Worm (Caenorhabditis elegans) whole organism, early embryonic: Measurements from ENCODE around the gene szy-2.

ENCODE experiments used
- B0310.2 ChIP-seq: sonication (generic microtip); optimal IDR thresholded peaks from 2 replicates; lab custom pipeline; 2016; ENCODE audit warnings: mild to moderate bottlenecking, missing genetic modification characterization, missing compliant biosample characterization
- F13C5.2 ChIP-seq: sonication (generic microtip); optimal IDR thresholded peaks from 2 replicates; lab custom pipeline; 2017; ENCODE audit warnings: mild to moderate bottlenecking, missing genetic modification characterization, inconsistent platforms, missing compliant biosample characterization
- aly-1 ChIP-seq: sonication (generic microtip); optimal IDR thresholded peaks from 2 replicates; lab custom pipeline; 2016; ENCODE audit warnings: missing genetic modification characterization, missing compliant biosample characterization
- ama-1 ChIP-seq: fragments of 150-350 bp; optimal IDR thresholded peaks from 2 replicates; lab custom pipeline; 2014
- ceh-13 ChIP-seq: fragments of 200-800 bp; sonication (Bioruptor generic); optimal IDR thresholded peaks from 2 replicates; lab custom pipeline; 2018; ENCODE audit warnings: mild to moderate bottlenecking, missing genetic modification characterization, missing compliant biosample characterization
- ceh-36 ChIP-seq: sonication (generic microtip); optimal IDR thresholded peaks from 2 replicates; lab custom pipeline; 2016; ENCODE audit warnings: missing genetic modification characterization, inconsistent platforms, missing compliant biosample characterization
- ets-7 ChIP-seq: sonication (generic microtip); optimal IDR thresholded peaks from 2 replicates; lab custom pipeline; 2016; ENCODE audit warnings: missing genotype, missing genetic modification characterization, missing compliant biosample characterization
- flt-1 ChIP-seq: fragments of 200-800 bp; sonication (Bioruptor generic); IDR thresholded peaks from 2 replicates; pipeline ENCODE4 v1.3.6; 2022; ENCODE audit warnings: missing genetic modification characterization, missing compliant biosample characterization
- hmbx-1 ChIP-seq: sonication (generic microtip); optimal IDR thresholded peaks from 2 replicates; lab custom pipeline; 2016; ENCODE audit warnings: mild to moderate bottlenecking, missing genetic modification characterization, missing compliant biosample characterization
- hmg-4 ChIP-seq: fragments of 200-800 bp; sonication (Bioruptor generic); optimal IDR thresholded peaks from 2 replicates; lab custom pipeline; 2018; ENCODE audit warnings: mild to moderate bottlenecking, missing genetic modification characterization, missing compliant biosample characterization
- hnd-1 ChIP-seq: sonication (generic microtip); optimal IDR thresholded peaks from 2 replicates; lab custom pipeline; 2016; ENCODE audit warnings: missing genetic modification characterization, missing compliant biosample characterization
- pes-1 ChIP-seq: fragments of 200-800 bp; sonication (Bioruptor generic); IDR thresholded peaks from 2 replicates; pipeline ENCODE4 v1.3.6; 2022; ENCODE audit warnings: missing genetic modification reagents, missing genetic modification characterization, missing compliant biosample characterization
- scrt-1 ChIP-seq: fragments of 200-800 bp; sonication (Bioruptor generic); IDR thresholded peaks from 2 replicates; pipeline ENCODE4 v1.3.6; 2022; ENCODE audit warnings: missing genetic modification characterization, missing compliant biosample characterization
- sea-1 ChIP-seq: fragments of 200-800 bp; sonication (Bioruptor generic); conservative IDR thresholded peaks from 2 replicates; pipeline ENCODE4 v1.3.6; 2022; ENCODE audit warnings: missing genetic modification characterization, missing compliant biosample characterization
- tbx-11 ChIP-seq: fragments of 200-800 bp; sonication (Bioruptor generic); IDR thresholded peaks from 2 replicates; pipeline ENCODE4 v1.3.6; 2022; ENCODE audit warnings: missing genetic modification characterization, missing compliant biosample characterization
- tbx-37 ChIP-seq: fragments of 200-800 bp; sonication (Bioruptor generic); conservative IDR thresholded peaks from 2 replicates; pipeline ENCODE4 v1.3.6; 2022; ENCODE audit warnings: missing genetic modification reagents, missing genetic modification characterization, missing compliant biosample characterization
- tra-4 ChIP-seq: sonication (generic microtip); optimal IDR thresholded peaks from 2 replicates; lab custom pipeline; 2017; ENCODE audit warnings: missing genetic modification characterization, missing compliant biosample characterization

The szy-2 gene

DNA sequence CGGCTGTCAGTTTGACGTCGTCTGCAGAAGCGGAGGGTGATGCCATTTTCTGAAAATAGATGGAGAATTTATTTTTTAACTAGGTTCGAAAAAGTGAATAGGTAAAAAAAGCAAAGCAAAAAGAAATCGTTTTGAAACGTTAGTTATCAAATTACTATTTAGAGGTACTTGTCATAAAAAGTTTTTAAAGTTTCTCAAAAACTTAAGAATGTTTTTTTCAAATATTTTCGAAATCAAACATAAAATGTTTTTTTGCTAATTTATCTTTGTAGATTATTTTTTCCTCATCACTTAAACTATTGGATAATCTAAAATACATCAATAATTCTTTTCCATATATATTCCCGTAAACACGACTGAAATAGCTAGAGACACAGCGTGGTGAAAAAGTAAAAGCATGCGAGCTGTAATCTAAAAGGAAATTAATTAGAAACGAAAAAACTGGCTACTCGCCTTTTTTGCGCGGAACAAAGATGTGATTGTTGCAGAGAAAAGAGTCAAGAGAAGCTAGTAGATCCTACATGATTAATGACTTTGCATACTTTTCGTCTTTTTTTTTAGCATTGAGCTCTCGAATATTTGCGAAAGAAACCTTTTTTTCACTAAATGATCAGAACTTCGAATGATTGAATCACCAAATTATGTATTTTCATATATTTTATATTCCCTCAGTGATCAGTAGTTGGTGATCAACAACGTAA lies at the start of gene szy-2:
Gene szy-2, minus strand, starts transcription at position 51 of the 701 bp plus-strand sequence.
- no peak for TF ChIP-seq ceh-13 (GFP tag; lab: Kevin White, UChicago)
- TF ChIP-seq hnd-1 (tag; lab: Kevin White, UChicago): no peak
- no peak for TF ChIP-seq sea-1
- no peak for TF ChIP-seq ama-1 (lab: Kevin White, UChicago)
- no peak for TF ChIP-seq B0310.2 (tag; lab: Kevin White, UChicago)
- TF ChIP-seq hmg-4 (GFP tag; lab: Kevin White, UChicago): no peak
- TF ChIP-seq hmbx-1 (tag; lab: Kevin White, UChicago): no peak
- TF ChIP-seq ets-7 (tag; lab: Kevin White, UChicago): no peak
- no peak for TF ChIP-seq flt-1
- no peak for TF ChIP-seq aly-1 (tag; lab: Kevin White, UChicago)
- no peak for TF ChIP-seq scrt-1 (GFP tag; lab: Robert Waterston, UW)
- TF ChIP-seq ceh-36 (tag; lab: Kevin White, UChicago): no peak
- no peak for TF ChIP-seq pes-1 (GFP tag; lab: Robert Waterston, UW)
- no peak for TF ChIP-seq tbx-11 (GFP tag; lab: Robert Waterston, UW)
- TF ChIP-seq F13C5.2 (tag; lab: Kevin White, UChicago): no peak

DNA sequence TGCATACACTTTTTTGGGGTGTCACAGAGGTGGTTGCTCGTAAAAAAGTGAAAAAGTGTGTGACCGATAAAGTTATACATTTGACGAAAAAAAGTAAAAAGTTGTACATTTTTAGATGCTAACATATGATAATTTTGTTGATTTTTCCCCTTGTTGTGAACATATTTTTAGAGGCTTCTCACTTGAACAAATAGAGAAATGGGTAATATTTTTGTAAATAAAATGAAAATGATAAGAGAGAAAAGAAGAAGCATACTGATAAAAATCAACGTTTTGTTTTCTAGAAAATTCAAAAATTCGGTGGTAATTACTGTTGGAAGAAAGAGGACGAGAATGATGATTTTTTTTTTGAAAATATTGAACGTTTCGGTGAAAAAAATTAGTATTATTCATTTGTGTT lies 49.2 kb upstream of the szy-2 start:
- TF ChIP-seq F13C5.2 (tag; lab: Kevin White, UChicago): no peak
- TF ChIP-seq pes-1 (GFP tag; lab: Robert Waterston, UW): no peak
- no peak for TF ChIP-seq tbx-37 (GFP tag; lab: Robert Waterston, UW)
- TF ChIP-seq sea-1: no peak
- no peak for TF ChIP-seq hmbx-1 (tag; lab: Kevin White, UChicago)
- TF ChIP-seq ama-1 (lab: Kevin White, UChicago): no peak
- TF ChIP-seq hnd-1 (tag; lab: Kevin White, UChicago): no peak
- no peak for TF ChIP-seq ceh-36 (tag; lab: Kevin White, UChicago)
- TF ChIP-seq tbx-11 (GFP tag; lab: Robert Waterston, UW): no peak
- TF ChIP-seq B0310.2 (tag; lab: Kevin White, UChicago): no peak
- no peak for TF ChIP-seq hmg-4 (GFP tag; lab: Kevin White, UChicago)
- TF ChIP-seq scrt-1 (GFP tag; lab: Robert Waterston, UW): no peak
- no peak for TF ChIP-seq flt-1
- no peak for TF ChIP-seq tra-4
- no peak for TF ChIP-seq ets-7 (tag; lab: Kevin White, UChicago)
- no peak for TF ChIP-seq aly-1 (tag; lab: Kevin White, UChicago)
- TF ChIP-seq ceh-13 (GFP tag; lab: Kevin White, UChicago): no peak

DNA sequence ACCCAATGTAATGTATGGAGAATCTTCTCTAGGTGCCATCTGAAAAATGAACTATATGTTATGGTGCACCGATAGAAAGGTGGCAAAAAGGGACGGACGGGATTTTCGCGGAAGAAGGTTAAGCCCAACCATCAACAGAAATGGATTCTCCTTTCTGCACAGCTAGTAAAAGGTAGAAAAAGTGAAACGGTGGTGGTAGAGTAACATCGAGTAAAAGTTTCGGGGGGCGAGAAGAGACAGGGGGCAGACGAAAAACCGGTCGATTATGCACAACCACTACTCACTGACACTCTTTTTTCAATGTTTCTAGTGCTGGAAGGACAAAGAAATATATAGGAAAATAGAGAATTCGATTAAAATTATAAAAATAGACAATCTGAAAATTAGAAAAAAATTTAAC lies 48.5 kb upstream of the szy-2 start:
- TF ChIP-seq hmbx-1 (tag; lab: Kevin White, UChicago): no peak
- TF ChIP-seq ceh-13 (GFP tag; lab: Kevin White, UChicago): no peak
- TF ChIP-seq ceh-36 (tag; lab: Kevin White, UChicago): no peak
- no peak for TF ChIP-seq ama-1 (lab: Kevin White, UChicago)
- TF ChIP-seq scrt-1 (GFP tag; lab: Robert Waterston, UW): no peak
- TF ChIP-seq flt-1: no peak
- TF ChIP-seq hnd-1 (tag; lab: Kevin White, UChicago): no peak

DNA sequence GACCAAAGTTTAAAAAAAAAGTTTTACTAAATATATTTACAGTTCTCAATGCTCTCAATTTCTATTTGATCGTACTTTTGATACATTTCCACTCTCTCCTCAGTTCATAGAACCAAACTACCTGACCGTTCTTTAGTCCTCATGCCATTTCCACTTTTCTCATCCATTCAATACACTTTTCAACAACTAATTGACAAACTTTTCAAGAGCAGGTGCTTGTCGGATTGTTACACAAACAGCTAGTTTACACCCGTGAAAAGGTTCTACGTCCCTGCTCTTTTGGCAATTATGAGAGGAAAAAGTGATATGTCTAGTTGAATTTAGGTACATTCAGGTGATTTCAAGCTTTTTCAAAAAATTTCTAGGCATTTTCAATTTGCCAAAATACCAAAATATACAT lies 46.8 kb upstream of the szy-2 start:
- TF ChIP-seq flt-1 (no peak), ets-7 (tag; lab: Kevin White, UChicago) (no peak), hmbx-1 (tag; lab: Kevin White, UChicago) (no peak), tbx-37 (GFP tag; lab: Robert Waterston, UW) (no peak), tra-4 (no peak), ceh-13 (GFP tag; lab: Kevin White, UChicago) (no peak), F13C5.2 (tag; lab: Kevin White, UChicago) (no peak), hnd-1 (tag; lab: Kevin White, UChicago) (no peak), hmg-4 (GFP tag; lab: Kevin White, UChicago) (no peak), ceh-36 (tag; lab: Kevin White, UChicago) (no peak)

DNA sequence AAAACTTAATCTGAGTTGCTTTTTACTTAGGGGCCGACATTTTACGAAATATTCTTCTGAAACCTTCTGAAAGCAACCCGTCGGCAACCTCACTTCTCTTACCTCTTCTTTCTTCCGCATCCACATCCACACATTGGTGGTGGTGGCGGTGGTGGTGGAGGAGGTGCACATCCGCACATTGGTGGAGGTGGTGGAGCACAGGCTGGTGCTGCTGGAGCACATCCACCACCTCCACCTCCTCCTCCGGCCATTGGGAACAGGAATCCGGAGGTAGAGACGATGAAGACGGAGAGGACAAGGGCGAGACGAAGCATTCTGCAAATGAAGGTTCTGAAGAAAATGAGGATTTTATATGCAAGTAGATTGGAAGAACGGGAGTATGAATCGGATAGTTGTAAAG lies 42.6 kb upstream of the szy-2 start, which contains the start of gene grl-22:
Gene grl-22, minus strand, starts transcription at position 332 of the 400 bp plus-strand sequence.
- TF ChIP-seq hmbx-1 (tag; lab: Kevin White, UChicago) (no peak), hnd-1 (tag; lab: Kevin White, UChicago) (no peak), ama-1 (lab: Kevin White, UChicago) (no peak), aly-1 (tag; lab: Kevin White, UChicago) (no peak), ets-7 (tag; lab: Kevin White, UChicago) (no peak), F13C5.2 (tag; lab: Kevin White, UChicago) (no peak), scrt-1 (GFP tag; lab: Robert Waterston, UW) (no peak), ceh-36 (tag; lab: Kevin White, UChicago) (no peak), flt-1 (no peak), ceh-13 (GFP tag; lab: Kevin White, UChicago) (no peak), pes-1 (GFP tag; lab: Robert Waterston, UW) (no peak), B0310.2 (tag; lab: Kevin White, UChicago) (no peak)

DNA sequence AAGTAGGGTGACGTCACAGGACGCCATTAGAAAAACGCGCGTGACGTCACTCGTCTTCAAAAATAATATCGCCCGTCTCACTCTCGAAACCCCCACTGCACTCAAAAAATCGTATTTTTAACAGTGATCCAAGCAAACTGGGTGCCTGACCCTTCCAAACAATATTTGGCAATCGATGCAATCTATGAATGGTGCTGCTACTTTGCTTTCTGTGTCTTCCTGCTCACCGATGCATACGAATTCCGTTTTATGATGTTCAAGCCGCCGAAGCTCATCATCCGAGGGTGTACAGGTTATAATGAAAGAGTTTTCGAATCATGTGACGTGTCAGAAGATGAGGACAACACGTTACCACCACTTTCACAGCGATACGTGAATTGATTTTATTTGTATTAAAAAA lies 36.5 kb upstream of the szy-2 start, which contains the start of gene W03A5.1:
Gene W03A5.1, plus strand, starts transcription at position 301 of the 400 bp plus-strand sequence.
- TF ChIP-seq hmbx-1 (tag; lab: Kevin White, UChicago): no peak
- TF ChIP-seq hnd-1 (tag; lab: Kevin White, UChicago): no peak
- TF ChIP-seq ets-7 (tag; lab: Kevin White, UChicago): no peak
- no peak for TF ChIP-seq flt-1
- TF ChIP-seq scrt-1 (GFP tag; lab: Robert Waterston, UW): no peak
- no peak for TF ChIP-seq ama-1 (lab: Kevin White, UChicago)
- TF ChIP-seq aly-1 (tag; lab: Kevin White, UChicago): no peak
- no peak for TF ChIP-seq sea-1
- no peak for TF ChIP-seq F13C5.2 (tag; lab: Kevin White, UChicago)
- no peak for TF ChIP-seq tbx-11 (GFP tag; lab: Robert Waterston, UW)
- no peak for TF ChIP-seq hmg-4 (GFP tag; lab: Kevin White, UChicago)
